Fruit fly (Drosophila melanogaster): Measurements from ENCODE around the gene CG7730.

CG7730 gene

DNA sequence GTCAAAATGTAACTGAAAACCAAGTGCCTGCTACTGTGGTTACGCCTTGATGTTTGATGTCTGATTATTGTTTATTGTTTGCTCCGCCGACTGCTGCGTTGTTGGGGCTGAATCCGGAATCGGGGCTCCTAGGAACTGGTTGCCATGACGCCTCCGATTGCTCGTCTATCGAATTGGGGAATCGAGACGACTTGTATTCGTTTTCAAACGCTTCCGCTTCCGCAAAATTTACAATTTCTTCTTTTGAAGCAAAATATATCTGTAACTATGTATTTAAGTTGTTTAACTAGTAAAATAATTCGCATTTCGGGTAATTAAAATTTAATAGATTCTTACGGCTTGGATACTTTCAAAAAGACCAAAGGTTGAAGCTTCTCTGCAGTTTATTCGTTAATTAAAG lies 4.6 kb upstream of the CG7730 start, which contains the start of gene CG6652:
Gene CG6652, minus strand, starts transcription at position 101 of the 400 bp plus-strand sequence.
- TF ChIP-seq Dif (GFP tag; optimal IDR thresholded peaks at IDR 0.05; ENCODE audit: partially characterized antibody) (no peak), dsf (GFP tag; optimal IDR thresholded peaks at IDR 0.05; ENCODE audit: borderline replicate concordance) (no peak), CG9705 (GFP tag; optimal IDR thresholded peaks at IDR 0.05) (no peak), Hr78 (GFP tag; optimal IDR thresholded peaks at IDR 0.05) (no peak), jim (GFP tag; optimal IDR thresholded peaks at IDR 0.05) (no peak), lola (GFP tag; optimal IDR thresholded peaks at IDR 0.05) (no peak), Hr83 (GFP tag; optimal IDR thresholded peaks at IDR 0.05; ENCODE audit: poor library complexity, severe bottlenecking) (no peak)

DNA sequence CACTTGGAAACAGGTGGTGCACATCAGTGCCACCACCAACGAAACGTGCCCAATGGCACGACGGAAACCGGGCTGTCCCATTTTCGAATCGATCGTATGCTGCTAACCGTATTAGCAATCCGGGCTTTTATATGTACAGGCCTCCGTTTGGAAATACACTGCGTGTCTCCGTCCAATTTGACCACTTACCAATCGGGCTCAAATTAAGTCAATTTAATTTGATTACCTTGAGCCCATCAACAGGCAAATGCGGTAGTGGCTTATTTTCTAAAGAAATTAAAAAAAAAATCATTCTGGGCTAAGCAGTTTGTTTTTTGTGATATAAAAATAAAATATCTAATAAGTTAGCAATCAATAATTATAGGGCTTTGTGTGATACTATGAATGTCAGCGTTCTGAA lies 3.7 kb upstream of the CG7730 start, which contains the start of gene a10:
Gene a10, minus strand, starts transcription at position 101 of the 400 bp plus-strand sequence.
- TF ChIP-seq Jra (GFP tag; optimal IDR thresholded peaks at IDR 0.05): no peak
- TF ChIP-seq Mio (GFP tag; optimal IDR thresholded peaks at IDR 0.05): no peak

DNA sequence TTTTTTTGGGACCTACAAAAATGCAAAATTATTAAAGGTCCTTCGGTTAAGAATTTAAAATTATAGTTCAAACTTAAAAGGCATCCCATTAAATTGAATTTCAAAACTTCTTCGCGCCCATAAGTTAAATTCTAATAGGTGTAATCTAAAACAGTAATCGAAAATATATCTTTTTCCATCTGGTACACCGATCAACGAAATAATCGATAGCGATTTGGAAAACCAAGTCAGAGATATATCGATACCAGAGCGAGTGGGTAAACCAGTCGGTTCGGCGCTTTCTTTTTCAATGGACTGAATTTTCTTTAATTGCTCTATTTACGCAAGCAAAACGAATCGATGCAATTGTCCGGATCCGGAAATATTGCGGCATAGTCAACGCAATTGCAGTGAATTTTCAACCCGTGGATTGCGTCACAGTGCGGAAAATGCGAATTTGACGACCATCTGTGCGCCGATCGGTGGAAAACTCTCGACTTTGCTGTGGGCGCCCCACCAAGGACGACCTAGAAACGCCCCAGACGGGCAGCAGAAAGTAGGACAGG lies 3.1 kb upstream of the CG7730 start, which contains the start of gene Fit2:
Gene Fit2, plus strand, starts transcription at position 234 of the 545 bp plus-strand sequence.
- TF ChIP-seq OdsH (GFP tag; optimal IDR thresholded peaks at IDR 0.05) (no peak), Sp1 (GFP tag; optimal IDR thresholded peaks at IDR 0.05) (no peak), Hr83 (GFP tag; optimal IDR thresholded peaks at IDR 0.05; ENCODE audit: poor library complexity, severe bottlenecking) (no peak), pan (optimal IDR thresholded peaks at IDR 0.05) (no peak), sv (GFP tag; optimal IDR thresholded peaks at IDR 0.05) (no peak), dsf (GFP tag; optimal IDR thresholded peaks at IDR 0.05; ENCODE audit: borderline replicate concordance) (no peak)

DNA sequence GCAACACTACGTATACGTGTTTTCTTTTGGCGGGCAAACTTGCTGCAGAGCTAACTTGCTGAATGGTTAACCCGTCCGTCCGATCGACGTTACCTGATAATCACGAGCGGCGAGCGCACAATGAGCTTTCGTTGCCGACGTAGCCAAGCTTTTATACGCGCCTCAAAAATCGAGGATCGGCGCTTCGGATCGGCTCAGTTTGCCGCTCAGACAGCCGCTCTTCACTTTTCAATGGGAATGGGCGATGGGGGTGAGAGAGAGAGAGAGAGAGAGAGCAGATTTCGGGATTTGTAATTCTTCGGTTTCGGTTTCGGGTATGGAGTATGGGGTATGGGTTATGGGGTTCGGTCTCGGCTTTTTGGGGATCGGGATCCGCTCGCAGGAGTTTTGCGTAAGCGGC lies 4.7 kb downstream of the CG7730 start, which contains the start of gene Ilp8:
Gene Ilp8, minus strand, starts transcription at position 110 of the 400 bp plus-strand sequence.
- TF ChIP-seq Hr83 (GFP tag; optimal IDR thresholded peaks at IDR 0.05; ENCODE audit: poor library complexity, severe bottlenecking) (no peak), lola (GFP tag; optimal IDR thresholded peaks at IDR 0.05) (no peak), sage (GFP tag; optimal IDR thresholded peaks at IDR 0.05) (no peak), Dif (GFP tag; optimal IDR thresholded peaks at IDR 0.05; ENCODE audit: partially characterized antibody) (peak; percentile 49), rgr (GFP tag; optimal IDR thresholded peaks at IDR 0.05) (no peak)

DNA sequence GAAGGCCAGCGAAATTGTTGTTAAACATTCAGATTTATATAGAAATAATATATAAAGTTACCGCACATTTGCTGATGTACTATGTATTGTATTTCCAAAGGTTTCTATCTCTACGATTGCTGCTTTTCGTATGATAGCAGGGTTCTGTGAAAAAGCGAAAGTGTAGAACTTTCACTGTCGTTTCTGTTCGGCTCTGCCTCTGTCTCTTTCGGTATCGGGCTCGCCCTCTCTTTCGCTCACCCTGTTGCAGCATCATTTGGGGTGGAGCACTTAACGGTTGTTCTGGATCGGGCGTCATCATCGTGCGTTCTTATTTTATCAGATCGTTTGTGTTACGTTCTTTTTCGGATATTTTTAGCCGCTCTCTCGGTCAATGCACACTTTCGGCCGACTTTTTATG lies 6.0 kb downstream of the CG7730 start:
- TF ChIP-seq Mio (GFP tag; optimal IDR thresholded peaks at IDR 0.05) (no peak), psq (GFP tag; optimal IDR thresholded peaks at IDR 0.05) (no peak), foxo (GFP tag; optimal IDR thresholded peaks at IDR 0.05) (no peak), fru (GFP tag; optimal IDR thresholded peaks at IDR 0.05) (no peak), CG9705 (GFP tag; optimal IDR thresholded peaks at IDR 0.05) (no peak)

DNA sequence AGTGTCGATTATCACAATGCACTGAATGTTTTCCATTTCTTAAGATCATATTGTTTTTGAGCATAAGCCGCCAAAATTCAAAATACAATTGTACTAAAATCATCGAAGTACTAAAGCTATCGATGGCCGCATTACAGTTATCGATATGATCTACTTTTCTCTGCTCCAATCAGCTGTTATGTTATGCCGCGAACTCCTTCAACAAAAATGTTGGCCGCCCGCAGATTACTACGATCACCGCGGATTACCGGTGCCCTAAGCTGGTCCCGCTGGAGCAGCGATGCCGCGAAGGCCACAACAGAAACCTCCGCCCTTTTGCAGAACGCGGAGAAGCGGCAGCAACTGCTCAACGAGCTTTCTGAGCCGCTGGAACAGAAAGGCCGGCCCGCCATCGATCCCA lies 8.2 kb downstream of the CG7730 start, which contains the start of gene beg:
Gene beg, plus strand, starts transcription at position 177 of the 400 bp plus-strand sequence.
- TF ChIP-seq Dfd (GFP tag; optimal IDR thresholded peaks at IDR 0.05) (no peak), Rel (GFP tag; optimal IDR thresholded peaks at IDR 0.05) (no peak), Rel (tag; optimal IDR thresholded peaks at IDR 0.05) (no peak), rgr (GFP tag; optimal IDR thresholded peaks at IDR 0.05) (no peak), dsf (GFP tag; optimal IDR thresholded peaks at IDR 0.05; ENCODE audit: borderline replicate concordance) (no peak), br (GFP tag; optimal IDR thresholded peaks at IDR 0.05) (no peak), h (GFP tag; optimal IDR thresholded peaks at IDR 0.05) (no peak), Myc (optimal IDR thresholded peaks at IDR 0.05) (peak; percentile 29), Jra (GFP tag; optimal IDR thresholded peaks at IDR 0.05) (no peak)

DNA sequence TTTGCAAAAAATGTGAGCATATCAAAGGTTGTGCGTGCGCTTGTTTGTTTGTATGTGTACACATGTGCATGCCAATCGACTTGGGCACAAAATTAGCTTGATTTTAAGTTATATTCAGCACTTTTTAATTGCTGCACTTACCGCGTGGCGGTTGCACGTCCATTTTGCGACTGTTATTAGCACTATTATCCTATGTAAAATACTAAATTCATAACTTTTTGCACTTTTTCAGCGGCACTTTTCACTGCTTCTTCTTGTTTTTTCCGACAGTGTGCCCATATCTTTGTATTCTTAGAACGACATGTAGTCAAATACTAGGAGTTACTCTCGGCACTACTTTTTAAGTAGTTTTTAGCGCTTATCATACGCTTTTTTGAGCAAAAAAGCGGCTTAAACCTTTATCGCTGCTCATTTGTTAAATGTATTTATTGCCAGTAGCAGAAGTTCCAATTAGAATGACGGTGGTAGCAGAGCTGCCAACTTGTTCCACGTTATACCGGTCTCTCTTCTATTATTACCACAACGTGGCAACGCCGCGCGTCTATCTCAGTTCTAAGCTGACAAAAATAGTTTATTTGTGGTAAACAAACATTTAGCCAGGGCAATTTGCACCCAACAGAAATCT lies 15.1 kb downstream of the CG7730 start, which contains the start of the genes scaf6 and Papst2:
Gene scaf6, minus strand, starts transcription at position 278 of the 625 bp plus-strand sequence.
Gene Papst2, plus strand, starts transcription at position 501 of the 625 bp plus-strand sequence.
- TF ChIP-seq Dif (GFP tag; optimal IDR thresholded peaks at IDR 0.05; ENCODE audit: partially characterized antibody): peak; percentile 29
- TF ChIP-seq Myc (optimal IDR thresholded peaks at IDR 0.05): peak; percentile 18
- no peak for TF ChIP-seq jim (GFP tag; optimal IDR thresholded peaks at IDR 0.05)
- TF ChIP-seq Vsx2 (GFP tag; optimal IDR thresholded peaks at IDR 0.05; ENCODE audit: partially characterized antibody): peak; percentile 45
